Fruit fly (Drosophila melanogaster): ENCODE data around the gene CG13033.

The CG13033 gene

dm6 chr3L:16572208-16572607 is 26.8 kb upstream of the CG13033 start:
- 0 out of 2 replicates have a peak, but pooled peaks have one; percentile 17 for TF ChIP-seq CG32121 (GFP tag; IDR thresholded peaks at IDR 0.05)
- TF ChIP-seq CG12605 (GFP tag; IDR thresholded peaks at IDR 0.05) = no peak
- TF ChIP-seq Ets98B (GFP tag; IDR thresholded peaks at IDR 0.05) = peak; percentile 41; the same call in 1 of the 2 replicates
- no peak for TF ChIP-seq CG14655 (GFP tag; optimal IDR thresholded peaks at IDR 0.05)

DNA sequence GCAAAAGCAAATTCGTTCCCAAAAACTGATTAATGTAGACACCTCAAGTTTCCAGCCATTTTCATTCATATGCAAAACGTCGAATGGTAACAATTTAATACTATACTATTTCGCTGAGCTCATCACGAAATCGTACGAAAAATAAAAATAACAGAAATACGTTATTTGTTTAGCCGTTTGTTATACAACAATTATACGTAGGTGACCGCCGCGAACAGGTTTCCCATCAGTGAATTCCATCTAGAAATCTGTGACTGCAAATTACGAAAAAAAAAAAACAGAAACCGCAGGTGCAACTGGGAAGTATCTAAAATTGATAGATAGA is 26.3 kb upstream of the CG13033 start:
- TF ChIP-seq Pif1A (GFP tag; optimal IDR thresholded peaks at IDR 0.05) = no peak
- TF ChIP-seq CG8301 (tag; optimal IDR thresholded peaks at IDR 0.05) = no peak
- TF ChIP-seq CG9948 (tag; optimal IDR thresholded peaks at IDR 0.05) = no peak
- no peak for TF ChIP-seq gl (tag; optimal IDR thresholded peaks at IDR 0.05)
- no peak for TF ChIP-seq CG32121 (GFP tag; IDR thresholded peaks at IDR 0.05)
- no peak for TF ChIP-seq Snoo (tag; optimal IDR thresholded peaks at IDR 0.05)
- no peak for TF ChIP-seq CG34367 (tag; optimal IDR thresholded peaks at IDR 0.05)
- no peak for TF ChIP-seq Ets98B (GFP tag; IDR thresholded peaks at IDR 0.05)
- no peak for TF ChIP-seq CG17806 (tag; optimal IDR thresholded peaks at IDR 0.05)
- no peak for TF ChIP-seq fd96Ca (GFP tag; IDR thresholded peaks at IDR 0.05)
- no peak for TF ChIP-seq CG10348 (GFP tag; IDR thresholded peaks at IDR 0.05)
- no peak for TF ChIP-seq Pif1B (GFP tag; optimal IDR thresholded peaks at IDR 0.05)
- TF ChIP-seq CG15710 (tag; optimal IDR thresholded peaks at IDR 0.05) = no peak
- TF ChIP-seq rn (GFP tag; IDR thresholded peaks at IDR 0.05) = no peak
- no peak for TF ChIP-seq CG14655 (GFP tag; optimal IDR thresholded peaks at IDR 0.05)
- TF ChIP-seq D1 (tag; optimal IDR thresholded peaks at IDR 0.05) = no peak
- no peak for TF ChIP-seq CG13204 (GFP tag; optimal IDR thresholded peaks at IDR 0.05)
- no peak for TF ChIP-seq EcR (GFP tag; optimal IDR thresholded peaks at IDR 0.05)
- no peak for TF ChIP-seq CG8159 (tag; optimal IDR thresholded peaks at IDR 0.05)
- TF ChIP-seq CG4496 (GFP tag; IDR thresholded peaks at IDR 0.05) = no peak

DNA sequence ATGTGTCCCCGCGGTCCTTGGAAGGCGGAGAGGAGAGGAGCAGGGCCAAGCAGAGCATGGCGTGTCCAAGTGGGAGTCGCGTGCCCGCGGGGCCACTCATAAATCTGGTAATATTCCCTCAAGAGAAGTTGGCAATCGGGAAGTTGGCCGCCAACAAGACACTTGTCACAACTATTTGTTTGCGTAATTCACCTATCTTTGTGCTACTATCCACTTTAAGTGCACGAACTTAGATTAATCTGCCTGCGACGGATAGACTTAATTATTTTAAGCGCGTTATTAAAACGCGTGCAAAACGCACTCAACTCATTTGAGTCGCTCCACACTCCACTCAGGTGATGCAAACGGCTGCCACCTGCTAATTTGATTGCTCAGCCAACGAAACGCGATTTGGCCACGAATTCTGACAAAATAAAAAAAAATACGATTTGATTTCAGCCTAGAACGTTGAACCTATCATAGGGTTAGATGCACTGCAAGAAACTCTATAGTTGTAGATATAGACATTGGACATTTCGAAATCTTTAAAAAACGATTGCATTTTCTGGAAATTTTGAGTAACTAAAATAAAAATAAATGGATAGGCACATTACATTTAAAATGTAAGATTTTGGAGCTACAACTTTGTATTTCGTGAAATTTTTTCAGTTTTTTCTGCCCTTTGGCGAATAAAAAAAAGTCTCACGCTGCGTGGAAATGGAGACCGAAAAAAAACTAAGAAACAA is 25.7 kb upstream of the CG13033 start:
- TF ChIP-seq CG10348 (GFP tag; IDR thresholded peaks at IDR 0.05) (no peak), CG8301 (tag; optimal IDR thresholded peaks at IDR 0.05) (peak; percentile 7), CG15710 (tag; optimal IDR thresholded peaks at IDR 0.05) (no peak), D1 (tag; optimal IDR thresholded peaks at IDR 0.05) (no peak), EcR (GFP tag; optimal IDR thresholded peaks at IDR 0.05) (no peak), CG4496 (GFP tag; IDR thresholded peaks at IDR 0.05) (0 out of 3 replicates have a peak, but pooled peaks have one; percentile 6), gl (tag; optimal IDR thresholded peaks at IDR 0.05) (no peak), CG17806 (tag; optimal IDR thresholded peaks at IDR 0.05) (no peak)

DNA sequence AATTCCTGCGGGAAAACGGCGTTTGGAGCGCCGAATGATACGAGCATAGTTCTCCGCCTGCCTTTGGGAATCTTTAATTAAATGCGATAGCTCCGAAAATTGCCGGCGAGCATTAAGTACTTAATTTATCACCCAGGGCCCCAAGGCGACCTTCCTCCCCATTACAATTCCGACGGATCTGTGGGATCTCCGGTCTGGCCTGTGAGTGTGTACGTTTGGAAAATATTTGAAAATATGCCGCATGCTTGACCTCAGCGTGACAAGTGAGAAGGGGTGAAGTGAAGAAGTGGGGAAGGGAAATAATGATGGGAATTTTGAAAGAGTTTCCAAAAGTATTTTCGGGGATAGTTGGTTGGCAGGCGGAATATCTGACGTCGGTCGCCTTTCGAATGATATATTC is 24.0 kb upstream of the CG13033 start:
- TF ChIP-seq CG17806 (tag; optimal IDR thresholded peaks at IDR 0.05) = no peak
- no peak for TF ChIP-seq fd96Ca (GFP tag; IDR thresholded peaks at IDR 0.05)
- TF ChIP-seq CG13204 (GFP tag; optimal IDR thresholded peaks at IDR 0.05) = no peak
- no peak for TF ChIP-seq CG15710 (tag; optimal IDR thresholded peaks at IDR 0.05)
- TF ChIP-seq gl (tag; optimal IDR thresholded peaks at IDR 0.05) = no peak
- no peak for TF ChIP-seq D1 (tag; optimal IDR thresholded peaks at IDR 0.05)

DNA sequence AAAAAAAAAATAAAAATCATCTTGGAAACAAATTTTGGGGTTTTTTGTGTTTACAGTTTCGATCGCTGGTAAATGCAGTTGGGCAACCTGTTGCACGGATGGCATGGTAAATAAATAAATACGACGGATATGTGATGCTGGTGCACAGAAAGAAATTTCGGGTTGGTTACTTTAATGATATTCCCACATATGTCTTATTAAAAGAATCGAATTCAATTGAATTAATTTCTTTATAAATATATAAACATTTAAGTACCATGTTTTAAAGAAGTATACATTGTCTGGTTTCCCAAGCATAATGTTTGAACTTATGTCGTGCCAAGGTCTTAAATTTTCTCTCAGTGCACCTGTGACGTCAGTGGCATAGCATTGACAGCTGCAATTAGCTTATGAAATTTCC is 22.1 kb upstream of the CG13033 start:
- TF ChIP-seq CG13204 (GFP tag; optimal IDR thresholded peaks at IDR 0.05) (no peak), CG12605 (GFP tag; IDR thresholded peaks at IDR 0.05) (no peak), Snoo (tag; optimal IDR thresholded peaks at IDR 0.05) (no peak), Ets98B (GFP tag; IDR thresholded peaks at IDR 0.05) (no peak), CG14655 (GFP tag; optimal IDR thresholded peaks at IDR 0.05) (peak; percentile 16), CG8301 (tag; optimal IDR thresholded peaks at IDR 0.05) (no peak), CG32121 (GFP tag; IDR thresholded peaks at IDR 0.05) (0 out of 2 replicates have a peak, but pooled peaks have one; percentile 20)

DNA sequence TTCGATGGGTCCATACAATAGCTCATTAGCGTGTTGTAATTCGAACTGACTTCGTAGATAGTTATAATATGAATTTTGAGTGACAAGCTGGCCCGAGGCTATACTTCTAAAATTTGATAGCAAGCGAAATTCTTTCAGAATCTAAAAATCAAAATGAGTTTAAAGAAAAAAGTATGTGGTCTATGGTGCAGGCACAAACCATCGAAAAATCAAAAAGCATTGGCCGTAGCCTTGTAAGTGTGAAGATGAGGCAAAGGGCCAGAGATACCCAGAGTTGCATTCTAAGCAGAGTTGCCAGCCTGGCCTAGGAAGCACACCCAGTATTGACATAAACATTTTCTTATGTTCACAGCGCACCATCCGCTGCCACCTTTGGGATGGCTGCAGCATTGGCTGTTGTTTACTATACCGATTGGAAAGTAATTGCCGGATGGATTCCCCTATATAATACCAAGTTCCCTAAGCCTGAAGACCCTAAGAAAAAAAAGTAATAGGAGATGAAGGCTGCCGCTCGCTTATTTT is 21.3 kb upstream of the CG13033 start, which contains the start of gene UQCR-6.4L:
Gene UQCR-6.4L, plus strand, starts transcription at position 51 of the 522 bp plus-strand sequence.
- TF ChIP-seq fd96Ca (GFP tag; IDR thresholded peaks at IDR 0.05) (no peak), Snoo (tag; optimal IDR thresholded peaks at IDR 0.05) (no peak)

DNA sequence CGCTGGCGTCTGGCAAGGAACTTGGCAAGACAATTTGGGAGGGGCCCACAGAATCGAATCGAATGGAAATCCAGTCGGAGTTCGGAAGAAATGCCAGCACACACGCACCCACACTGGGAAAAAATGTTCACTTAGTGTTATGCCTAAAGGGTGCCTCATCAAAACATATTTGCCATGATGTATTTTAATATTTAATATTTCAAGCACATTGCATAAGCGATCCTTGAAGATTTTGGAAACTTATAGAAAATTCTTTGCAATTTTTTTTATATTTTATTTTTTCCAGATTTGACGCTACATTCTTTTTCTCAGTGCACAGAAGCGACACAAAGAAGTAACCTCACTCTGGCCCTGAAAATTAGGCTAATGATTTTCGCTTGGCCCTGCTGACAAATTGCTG is 20.7 kb upstream of the CG13033 start:
- no peak for TF ChIP-seq CG8301 (tag; optimal IDR thresholded peaks at IDR 0.05)

dm6 chr3L:16563361-16563760 is 17.9 kb upstream of the CG13033 start:
- TF ChIP-seq CG32121 (GFP tag; IDR thresholded peaks at IDR 0.05) (no peak), CG13204 (GFP tag; optimal IDR thresholded peaks at IDR 0.05) (no peak), fd96Ca (GFP tag; IDR thresholded peaks at IDR 0.05) (no peak), D1 (tag; optimal IDR thresholded peaks at IDR 0.05) (no peak), CG8159 (tag; optimal IDR thresholded peaks at IDR 0.05) (no peak), rn (GFP tag; IDR thresholded peaks at IDR 0.05) (no peak), CG14655 (GFP tag; optimal IDR thresholded peaks at IDR 0.05) (no peak), Pif1B (GFP tag; optimal IDR thresholded peaks at IDR 0.05) (no peak), EcR (GFP tag; optimal IDR thresholded peaks at IDR 0.05) (no peak), CG8301 (tag; optimal IDR thresholded peaks at IDR 0.05) (no peak), Snoo (tag; optimal IDR thresholded peaks at IDR 0.05) (no peak), CG17806 (tag; optimal IDR thresholded peaks at IDR 0.05) (no peak), Ets98B (GFP tag; IDR thresholded peaks at IDR 0.05) (no peak), CG15710 (tag; optimal IDR thresholded peaks at IDR 0.05) (no peak), CG9948 (tag; optimal IDR thresholded peaks at IDR 0.05) (no peak)

Measured in whole organism, pupa.